Worm (Caenorhabditis elegans) whole organism, young adult: ENCODE measurements around the gene die-1.

Source experiments
- D2030.7 ChIP-seq: fragments of 200-800 bp; sonication (Bioruptor generic); IDR thresholded peaks from 2 replicates; pipeline ENCODE4 v1.3.6; 2022; ENCODE audit warnings: missing genetic modification reagents, missing genetic modification characterization, missing compliant biosample characterization
- F10E7.11 ChIP-seq: sonication (generic microtip); optimal IDR thresholded peaks from 2 replicates; lab custom pipeline; 2017; ENCODE audit warnings: mild to moderate bottlenecking, missing genetic modification characterization, moderate library complexity, missing compliant biosample characterization
- F33H1.4 ChIP-seq: fragments of 200-800 bp; sonication (Bioruptor generic); IDR thresholded peaks from 2 replicates; pipeline ENCODE4 v1.3.6; 2022; ENCODE audit warnings: missing genetic modification reagents, missing genetic modification characterization, missing compliant biosample characterization
- T07F8.4 ChIP-seq: sonication (generic microtip); optimal IDR thresholded peaks from 2 replicates; lab custom pipeline; 2016; ENCODE audit warnings: mild to moderate bottlenecking, missing genetic modification characterization, moderate library complexity, missing compliant biosample characterization
- T26A5.8 ChIP-seq: sonication (generic microtip); optimal IDR thresholded peaks from 2 replicates; lab custom pipeline; 2016; ENCODE audit warnings: missing genetic modification characterization, missing compliant biosample characterization
- Y53G8AR.9 ChIP-seq: fragments of 200-800 bp; sonication (Bioruptor generic); conservative IDR thresholded peaks from 2 replicates; pipeline ENCODE4 v1.3.6; 2022; ENCODE audit warnings: missing genetic modification reagents, missing genetic modification characterization, missing compliant biosample characterization
- ZK185.1 ChIP-seq: sonication (generic microtip); optimal IDR thresholded peaks from 2 replicates; lab custom pipeline; 2016; ENCODE audit warnings: mild to moderate bottlenecking, missing genetic modification characterization, missing compliant biosample characterization; ENCODE audit not compliant: poor library complexity, severe bottlenecking
- aptf-2 ChIP-seq: fragments of 200-800 bp; sonication (Bioruptor generic); conservative IDR thresholded peaks from 2 replicates; pipeline ENCODE4 v1.3.6; 2022; ENCODE audit warnings: missing genetic modification reagents, missing genetic modification characterization, missing compliant biosample characterization
- aptf-3 ChIP-seq: fragments of 200-800 bp; sonication (Bioruptor generic); IDR thresholded peaks from 2 replicates; pipeline ENCODE4 v1.3.6; 2022; ENCODE audit warnings: missing genetic modification characterization, missing compliant biosample characterization
- attf-6 ChIP-seq: fragments of 200-800 bp; sonication (Bioruptor generic); IDR thresholded peaks from 2 replicates; pipeline ENCODE4 v1.3.6; 2022; ENCODE audit warnings: missing genetic modification reagents, missing genetic modification characterization, missing compliant biosample characterization
- bed-1 ChIP-seq: fragments of 200-800 bp; sonication (Bioruptor generic); IDR thresholded peaks from 2 replicates; pipeline ENCODE4 v1.3.6; 2022; ENCODE audit warnings: missing genetic modification reagents, missing genetic modification characterization, missing compliant biosample characterization
- ccch-3 ChIP-seq: fragments of 200-800 bp; sonication (Bioruptor generic); optimal IDR thresholded peaks from 2 replicates; lab custom pipeline; 2018; ENCODE audit warnings: mild to moderate bottlenecking, missing genetic modification characterization, missing compliant biosample characterization
- ceh-27 ChIP-seq: fragments of 200-800 bp; sonication (Bioruptor generic); optimal IDR thresholded peaks from 2 replicates; lab custom pipeline; 2018; ENCODE audit warnings: mild to moderate bottlenecking, missing genetic modification characterization, moderate library complexity, missing compliant biosample characterization
- ceh-58 ChIP-seq: fragments of 200-800 bp; sonication (Bioruptor generic); IDR thresholded peaks from 2 replicates; pipeline ENCODE4 v1.3.6; 2022; ENCODE audit warnings: missing genetic modification characterization, missing compliant biosample characterization
- ceh-79 ChIP-seq: sonication (generic microtip); optimal IDR thresholded peaks from 2 replicates; lab custom pipeline; 2017; ENCODE audit warnings: mild to moderate bottlenecking, missing genetic modification characterization, missing compliant biosample characterization
- dox-1 ChIP-seq: fragments of 200-800 bp; sonication (Bioruptor generic); IDR thresholded peaks from 2 replicates; pipeline ENCODE4 v1.3.6; 2022; ENCODE audit warnings: missing genetic modification reagents, missing genetic modification characterization, missing compliant biosample characterization
- dpff-1 ChIP-seq: sonication (generic microtip); optimal IDR thresholded peaks from 2 replicates; lab custom pipeline; 2017; ENCODE audit warnings: mild to moderate bottlenecking, missing genetic modification characterization, missing compliant biosample characterization
- dpl-1 ChIP-seq: fragments of 150-350 bp; optimal IDR thresholded peaks from 2 replicates; lab custom pipeline; 2014; ENCODE audit warnings: missing biosample characterization, missing genetic modification reagents, missing genetic modification characterization
- efl-1 ChIP-seq: fragments of 150-350 bp; optimal IDR thresholded peaks from 2 replicates; lab custom pipeline; 2014; ENCODE audit warnings: missing biosample characterization, missing genetic modification reagents, missing genetic modification characterization
- egrh-3 ChIP-seq: fragments of 200-800 bp; sonication (Bioruptor generic); IDR thresholded peaks from 2 replicates; pipeline ENCODE4 v1.3.6; 2022; ENCODE audit warnings: missing genetic modification reagents, missing genetic modification characterization, missing compliant biosample characterization
- ets-4 ChIP-seq: fragments of 200-800 bp; sonication (Bioruptor generic); optimal IDR thresholded peaks from 2 replicates; lab custom pipeline; 2018; ENCODE audit warnings: mild to moderate bottlenecking, missing genetic modification characterization, missing compliant biosample characterization
- him-1 ChIP-seq: sonication (generic microtip); optimal IDR thresholded peaks from 2 replicates; lab custom pipeline; 2016; ENCODE audit warnings: missing genotype, missing genetic modification reagents, missing genetic modification characterization, missing compliant biosample characterization
- hlh-12 ChIP-seq: sonication (generic microtip); optimal IDR thresholded peaks from 2 replicates; lab custom pipeline; 2016; ENCODE audit warnings: missing genetic modification characterization, missing compliant biosample characterization
- hlh-26 ChIP-seq: fragments of 200-800 bp; sonication (Bioruptor generic); conservative IDR thresholded peaks from 2 replicates; pipeline ENCODE4 v1.3.6; 2022; ENCODE audit warnings: missing genetic modification reagents, missing genetic modification characterization, missing compliant biosample characterization
- hrde-1 ChIP-seq: sonication (generic microtip); optimal IDR thresholded peaks from 2 replicates; lab custom pipeline; 2016; ENCODE audit warnings: missing genetic modification characterization, mild to moderate bottlenecking, missing compliant biosample characterization, moderate library complexity, missing genotype, missing genetic modification reagents, borderline replicate concordance
- let-526 ChIP-seq: fragments of 200-800 bp; sonication (Bioruptor generic); IDR thresholded peaks from 2 replicates; pipeline ENCODE4 v1.3.6; 2022; ENCODE audit warnings: missing genetic modification reagents, missing genetic modification characterization, missing compliant biosample characterization
- let-607 ChIP-seq, 2 experiments: fragments of 200-800 bp in 1 of 2; sonication (Bioruptor generic) in 1 of 2; sonication (generic microtip) in 1 of 2; optimal IDR thresholded peaks; 2 replicates each; lab custom pipeline; 2016 to 2018; ENCODE audit warnings: mild to moderate bottlenecking in 2 of 2, missing compliant biosample characterization in 2 of 2, missing genetic modification characterization in 2 of 2, moderate library complexity in 2 of 2, missing genotype in 1 of 2
- lin-26 ChIP-seq: fragments of 200-800 bp; sonication (Bioruptor generic); IDR thresholded peaks from 2 replicates; pipeline ENCODE4 v1.3.6; 2022; ENCODE audit warnings: missing genetic modification reagents, missing genetic modification characterization, missing compliant biosample characterization
- lin-40 ChIP-seq: sonication (generic microtip); optimal IDR thresholded peaks from 2 replicates; lab custom pipeline; 2016; ENCODE audit warnings: missing genetic modification characterization, mild to moderate bottlenecking, missing compliant biosample characterization, missing genotype, missing genetic modification reagents
- lir-1 ChIP-seq: fragments of 200-800 bp; sonication (Bioruptor generic); conservative IDR thresholded peaks from 2 replicates; pipeline ENCODE4 v1.3.6; 2022; ENCODE audit warnings: missing genetic modification reagents, missing genetic modification characterization, missing compliant biosample characterization
- lsl-1 ChIP-seq: fragments of 200-800 bp; sonication (Bioruptor generic); optimal IDR thresholded peaks from 2 replicates; lab custom pipeline; 2018; ENCODE audit warnings: mild to moderate bottlenecking, missing genetic modification characterization, moderate library complexity, missing compliant biosample characterization
- madf-6 ChIP-seq: fragments of 200-800 bp; sonication (Bioruptor generic); IDR thresholded peaks from 2 replicates; pipeline ENCODE4 v1.3.6; 2022; ENCODE audit warnings: missing genetic modification reagents, missing genetic modification characterization, missing compliant biosample characterization
- madf-8 ChIP-seq: fragments of 200-800 bp; sonication (Bioruptor generic); conservative IDR thresholded peaks from 2 replicates; pipeline ENCODE4 v1.3.6; 2022; ENCODE audit warnings: missing genetic modification reagents, missing genetic modification characterization, missing compliant biosample characterization
- mel-28 ChIP-seq: sonication (generic microtip); optimal IDR thresholded peaks from 2 replicates; lab custom pipeline; 2016; ENCODE audit warnings: borderline replicate concordance, mild to moderate bottlenecking, missing genetic modification characterization, missing compliant biosample characterization
- mes-4 ChIP-seq: sonication (generic microtip); optimal IDR thresholded peaks from 2 replicates; lab custom pipeline; 2016; ENCODE audit warnings: missing genotype, missing genetic modification characterization, missing compliant biosample characterization
- mxl-1 ChIP-seq: sonication (generic microtip); optimal IDR thresholded peaks from 2 replicates; lab custom pipeline; 2016; ENCODE audit warnings: missing genetic modification characterization, missing compliant biosample characterization
- nfya-1 ChIP-seq: sonication (generic microtip); optimal IDR thresholded peaks from 2 replicates; lab custom pipeline; 2017; ENCODE audit warnings: antibody characterized with exemption, missing compliant biosample characterization, missing genetic modification characterization, borderline replicate concordance; ENCODE audit not compliant: insufficient read depth
- nfya-2 ChIP-seq: fragments of 200-800 bp; sonication (Bioruptor generic); IDR thresholded peaks from 2 replicates; pipeline ENCODE4 v1.3.6; 2022; ENCODE audit warnings: missing genetic modification reagents, missing genetic modification characterization, missing compliant biosample characterization
- nfyb-1 ChIP-seq: fragments of 200-800 bp; sonication (Bioruptor generic); IDR thresholded peaks from 2 replicates; pipeline ENCODE4 v1.3.6; 2022; ENCODE audit warnings: missing genetic modification reagents, missing genetic modification characterization, missing compliant biosample characterization
- nhr-80 ChIP-seq: sonication (generic microtip); optimal IDR thresholded peaks from 2 replicates; lab custom pipeline; 2016; ENCODE audit warnings: missing genetic modification characterization, missing compliant biosample characterization
- rec-8 ChIP-seq, 2 experiments: sonication (generic microtip); optimal IDR thresholded peaks; 2 replicates each; lab custom pipeline; 2016; ENCODE audit warnings: mild to moderate bottlenecking in 2 of 2, missing genetic modification characterization in 2 of 2, missing genetic modification reagents in 2 of 2, missing genotype in 2 of 2, missing biosample characterization in 1 of 2, missing compliant biosample characterization in 1 of 2, moderate library complexity in 1 of 2
- snpc-1.1 ChIP-seq: sonication (generic microtip); optimal IDR thresholded peaks from 2 replicates; lab custom pipeline; 2017; ENCODE audit warnings: missing genetic modification characterization, mild to moderate bottlenecking, missing compliant biosample characterization, antibody characterized with exemption, moderate library complexity, missing genotype, missing genetic modification reagents; ENCODE audit not compliant: insufficient read depth
- snpc-4 ChIP-seq, 5 experiments: fragments of 150-350 bp in 1 of 5; sonication (generic microtip) in 4 of 5; optimal IDR thresholded peaks; 2 replicates each; lab custom pipeline; 2014 to 2018; ENCODE audit warnings: missing genetic modification characterization in 5 of 5, missing biosample characterization in 3 of 5, antibody characterized with exemption in 2 of 5, mild to moderate bottlenecking in 2 of 5, missing compliant biosample characterization in 2 of 5, missing genotype in 2 of 5, moderate library complexity in 2 of 5, missing genetic modification reagents in 1 of 5
- tbp1 ChIP-seq: fragments of 200-800 bp; sonication (Bioruptor generic); optimal IDR thresholded peaks from 2 replicates; lab custom pipeline; 2018; ENCODE audit warnings: mild to moderate bottlenecking, missing genetic modification characterization, missing compliant biosample characterization
- ztf-26 ChIP-seq: sonication (generic microtip); optimal IDR thresholded peaks from 2 replicates; lab custom pipeline; 2017; ENCODE audit warnings: missing genetic modification characterization, missing compliant biosample characterization

Gene die-1

ce11 chrII:10105604-10106003 lies 37.9 kb upstream of the die-1 start, which contains the start of gene ZK945.4:
ZK945.4 (minus strand) TSS chrII:10105704.
- TF ChIP-seq ztf-26 (tag; lab: Kevin White, UChicago) (no peak), dpl-1 (GFP tag; lab: Kevin White, UChicago) (no peak), ZK185.1 (no peak), nfya-1 (tag; lab: Kevin White, UChicago) (no peak), hrde-1 (tag; lab: Kevin White, UChicago) (no peak), ceh-58 (GFP tag; lab: Robert Waterston, UW) (no peak), snpc-4 (GFP tag; optimal IDR thresholded peaks at IDR 0.05; lab: Kevin White, UChicago) (no peak), snpc-4 (tag; optimal IDR thresholded peaks at IDR 0.05; lab: Kevin White, UChicago) (no peak), snpc-1.1 (tag; lab: Kevin White, UChicago) (no peak)

ce11 chrII:10103212-10103611 lies 35.5 kb upstream of the die-1 start:
- TF ChIP-seq dpff-1 (tag; lab: Kevin White, UChicago) (no peak), T07F8.4 (no peak), dox-1 (GFP tag; lab: Robert Waterston, UW) (no peak), mxl-1 (tag; lab: Kevin White, UChicago) (no peak), snpc-1.1 (tag; lab: Kevin White, UChicago) (no peak), egrh-3 (no peak), him-1 (no peak), attf-6 (GFP tag; lab: Robert Waterston, UW) (no peak), bed-1 (GFP tag; lab: Robert Waterston, UW) (no peak), mes-4 (tag; lab: Kevin White, UChicago) (no peak), hlh-12 (tag; lab: Kevin White, UChicago) (no peak), ets-4 (GFP tag; lab: Kevin White, UChicago) (no peak), madf-8 (GFP tag; lab: Robert Waterston, UW) (no peak), nfya-2 (GFP tag; lab: Robert Waterston, UW) (no peak), ccch-3 (GFP tag; lab: Kevin White, UChicago) (no peak), tbp1 (GFP tag; lab: Kevin White, UChicago) (no peak), lsl-1 (no peak)

- TF ChIP-seq nfyb-1 (GFP tag; lab: Robert Waterston, UW): no peak
- TF ChIP-seq let-607 (tag; optimal IDR thresholded peaks at IDR 0.05; lab: Kevin White, UChicago): no peak
- peak; percentile 69 for TF ChIP-seq F33H1.4 (GFP tag; lab: Robert Waterston, UW)
- peak; percentile 9 for TF ChIP-seq snpc-1.1 (tag; lab: Kevin White, UChicago)
- peak; percentile 1 for TF ChIP-seq efl-1
- no peak for TF ChIP-seq T26A5.8 (tag; lab: Kevin White, UChicago)
- no peak for TF ChIP-seq D2030.7 (GFP tag; lab: Robert Waterston, UW)
- no peak for TF ChIP-seq F10E7.11 (tag; lab: Kevin White, UChicago)
- no peak for TF ChIP-seq mel-28 (tag; lab: Kevin White, UChicago)
- TF ChIP-seq nhr-80 (tag; lab: Kevin White, UChicago): no peak
- TF ChIP-seq lir-1: no peak
- TF ChIP-seq aptf-3: no peak
- no peak for TF ChIP-seq aptf-2 (GFP tag; lab: Robert Waterston, UW)
- TF ChIP-seq Y53G8AR.9 (GFP tag; lab: Robert Waterston, UW): no peak
- TF ChIP-seq mxl-1 (tag; lab: Kevin White, UChicago): no peak
- TF ChIP-seq let-526: no peak
- TF ChIP-seq hlh-26 (GFP tag; lab: Robert Waterston, UW): no peak
- TF ChIP-seq madf-6 (GFP tag; lab: Robert Waterston, UW): peak; percentile 19; the same call in 1 of the 2 replicates
- TF ChIP-seq ceh-79 (tag; lab: Kevin White, UChicago): no peak
- TF ChIP-seq lin-26 (GFP tag; lab: Robert Waterston, UW): no peak
- no peak for TF ChIP-seq ceh-27 (GFP tag; lab: Kevin White, UChicago)
- TF ChIP-seq rec-8 (tag; optimal IDR thresholded peaks at IDR 0.05; lab: Kevin White, UChicago): no peak
- no peak for TF ChIP-seq lin-40 (tag; lab: Kevin White, UChicago)
Measured at ce11 chrII:10099804-10100360, 32.2 kb upstream of the die-1 start, which contains the start of the genes pas-7 and puf-12. pas-7 (minus strand) TSS chrII:10099854. puf-12 (plus strand) TSS chrII:10100310.
